Worm (Caenorhabditis elegans) whole organism, late embryonic: ENCODE data around the gene C46F9.5.

ENCODE experiments used
- F13H6.1 ChIP-seq: sonication (generic microtip); optimal IDR thresholded peaks from 2 replicates; lab custom pipeline; 2016; ENCODE audit warnings: missing genetic modification characterization, missing compliant biosample characterization
- T23F11.4 ChIP-seq: fragments of 200-800 bp; sonication (Bioruptor generic); optimal IDR thresholded peaks from 2 replicates; lab custom pipeline; 2018; ENCODE audit warnings: mild to moderate bottlenecking, missing genetic modification characterization, missing compliant biosample characterization
- ceh-14 ChIP-seq: sonication (generic microtip); optimal IDR thresholded peaks from 2 replicates; lab custom pipeline; 2016; ENCODE audit warnings: missing genotype, missing genetic modification characterization, missing compliant biosample characterization
- ceh-18 ChIP-seq: sonication (generic microtip); optimal IDR thresholded peaks from 2 replicates; lab custom pipeline; 2016; ENCODE audit warnings: missing genetic modification characterization, missing compliant biosample characterization
- ceh-19 ChIP-seq: fragments of 200-800 bp; sonication (Bioruptor generic); optimal IDR thresholded peaks from 2 replicates; lab custom pipeline; 2018; ENCODE audit warnings: mild to moderate bottlenecking, missing genetic modification characterization, missing compliant biosample characterization
- ceh-22 ChIP-seq: sonication (generic microtip); optimal IDR thresholded peaks from 2 replicates; lab custom pipeline; 2017; ENCODE audit warnings: missing biosample characterization, missing genetic modification characterization
- ceh-24 ChIP-seq: sonication (generic microtip); optimal IDR thresholded peaks from 2 replicates; lab custom pipeline; 2016; ENCODE audit warnings: mild to moderate bottlenecking, missing genetic modification characterization, missing compliant biosample characterization
- ceh-30 ChIP-seq: fragments of 150-350 bp; optimal IDR thresholded peaks from 2 replicates; lab custom pipeline; 2014; ENCODE audit warnings: missing biosample characterization, missing genetic modification characterization
- ceh-31 ChIP-seq: sonication (generic microtip); optimal IDR thresholded peaks from 2 replicates; lab custom pipeline; 2016; ENCODE audit warnings: missing genetic modification characterization, missing compliant biosample characterization
- ceh-45 ChIP-seq: fragments of 200-800 bp; sonication (Bioruptor generic); IDR thresholded peaks from 2 replicates; pipeline ENCODE4 v1.3.6; 2022; ENCODE audit warnings: missing genetic modification reagents, missing genetic modification characterization, missing compliant biosample characterization
- ceh-6 ChIP-seq: fragments of 200-800 bp; sonication (Bioruptor generic); optimal IDR thresholded peaks from 2 replicates; lab custom pipeline; 2018; ENCODE audit warnings: mild to moderate bottlenecking, missing genetic modification characterization, missing compliant biosample characterization
- ceh-9 ChIP-seq: sonication (generic microtip); optimal IDR thresholded peaks from 2 replicates; lab custom pipeline; 2016; ENCODE audit warnings: mild to moderate bottlenecking, missing genetic modification characterization, inconsistent platforms, missing compliant biosample characterization
- che-1 ChIP-seq: sonication (generic microtip); optimal IDR thresholded peaks from 2 replicates; lab custom pipeline; 2016; ENCODE audit warnings: mild to moderate bottlenecking, missing genetic modification characterization, missing compliant biosample characterization
- dmd-4 ChIP-seq: sonication (generic microtip); optimal IDR thresholded peaks from 2 replicates; lab custom pipeline; 2016; ENCODE audit warnings: borderline replicate concordance, missing genetic modification characterization, missing compliant biosample characterization
- eyg-1 ChIP-seq: sonication (generic microtip); optimal IDR thresholded peaks from 2 replicates; lab custom pipeline; 2016; ENCODE audit warnings: missing genotype, missing genetic modification characterization, missing compliant biosample characterization
- gmeb-2 ChIP-seq: sonication (generic microtip); optimal IDR thresholded peaks from 2 replicates; lab custom pipeline; 2016; ENCODE audit warnings: missing genetic modification characterization, inconsistent platforms, missing compliant biosample characterization
- hlh-15 ChIP-seq: sonication (generic microtip); optimal IDR thresholded peaks from 2 replicates; lab custom pipeline; 2016; ENCODE audit warnings: missing genetic modification characterization, missing compliant biosample characterization
- hlh-30 ChIP-seq: sonication (generic microtip); optimal IDR thresholded peaks from 2 replicates; lab custom pipeline; 2017; ENCODE audit warnings: antibody characterized with exemption, missing genetic modification characterization, missing compliant biosample characterization; ENCODE audit not compliant: insufficient read depth
- hlh-6 ChIP-seq: sonication (generic microtip); optimal IDR thresholded peaks from 2 replicates; lab custom pipeline; 2016; ENCODE audit warnings: missing genotype, missing genetic modification characterization, missing compliant biosample characterization
- hlh-8 ChIP-seq: sonication (generic microtip); optimal IDR thresholded peaks from 2 replicates; lab custom pipeline; 2016; ENCODE audit warnings: missing genotype, missing genetic modification characterization, missing compliant biosample characterization
- lim-6 ChIP-seq: sonication (generic microtip); optimal IDR thresholded peaks from 2 replicates; lab custom pipeline; 2016; ENCODE audit warnings: missing genetic modification characterization, missing compliant biosample characterization
- madf-2 ChIP-seq: sonication (generic microtip); optimal IDR thresholded peaks from 2 replicates; lab custom pipeline; 2017; ENCODE audit warnings: missing genetic modification characterization, missing compliant biosample characterization
- nhr-232 ChIP-seq: sonication (generic microtip); optimal IDR thresholded peaks from 2 replicates; lab custom pipeline; 2016; ENCODE audit warnings: missing genetic modification characterization, missing compliant biosample characterization
- npax-4 ChIP-seq: sonication (generic microtip); optimal IDR thresholded peaks from 2 replicates; lab custom pipeline; 2016; ENCODE audit warnings: missing genetic modification characterization, missing compliant biosample characterization
- pax-1 ChIP-seq: fragments of 150-350 bp; optimal IDR thresholded peaks from 2 replicates; lab custom pipeline; 2014; ENCODE audit warnings: missing biosample characterization, missing genetic modification characterization
- pha-4 ChIP-seq: fragments of 150-350 bp; optimal IDR thresholded peaks from 2 replicates; lab custom pipeline; 2018; ENCODE audit warnings: missing biosample characterization, missing genetic modification reagents, missing genetic modification characterization
- pqm-1 ChIP-seq: sonication (generic microtip); optimal IDR thresholded peaks from 2 replicates; lab custom pipeline; 2016; ENCODE audit warnings: missing genetic modification characterization, missing compliant biosample characterization
- sdc-2 ChIP-seq: sonication (generic microtip); optimal IDR thresholded peaks from 2 replicates; lab custom pipeline; 2016; ENCODE audit warnings: missing genotype, missing genetic modification characterization, missing compliant biosample characterization
- sox-2 ChIP-seq: fragments of 200-800 bp; sonication (Bioruptor generic); IDR thresholded peaks from 2 replicates; pipeline ENCODE4 v1.3.6; 2022; ENCODE audit warnings: missing genetic modification reagents, missing genetic modification characterization, missing compliant biosample characterization
- sox-4 ChIP-seq: sonication (generic microtip); optimal IDR thresholded peaks from 2 replicates; lab custom pipeline; 2017; ENCODE audit warnings: mild to moderate bottlenecking, missing genetic modification characterization, inconsistent platforms, missing compliant biosample characterization
- syd-9 ChIP-seq: sonication (generic microtip); optimal IDR thresholded peaks from 2 replicates; lab custom pipeline; 2016; ENCODE audit warnings: mild to moderate bottlenecking, missing genetic modification characterization, moderate library complexity, missing compliant biosample characterization
- tbx-2 ChIP-seq: sonication (generic microtip); optimal IDR thresholded peaks from 2 replicates; lab custom pipeline; 2016; ENCODE audit warnings: missing genetic modification characterization, missing compliant biosample characterization
- tbx-7 ChIP-seq: sonication (generic microtip); optimal IDR thresholded peaks from 2 replicates; lab custom pipeline; 2016; ENCODE audit warnings: missing genotype, missing genetic modification characterization, missing compliant biosample characterization
- unc-42 ChIP-seq: sonication (generic microtip); optimal IDR thresholded peaks from 2 replicates; lab custom pipeline; 2016; ENCODE audit warnings: missing genotype, missing genetic modification characterization, missing compliant biosample characterization
- zip-5 ChIP-seq: sonication (generic microtip); optimal IDR thresholded peaks from 2 replicates; lab custom pipeline; 2016; ENCODE audit warnings: missing genetic modification characterization, missing compliant biosample characterization
- ztf-16 ChIP-seq: sonication (generic microtip); optimal IDR thresholded peaks from 2 replicates; lab custom pipeline; 2017; ENCODE audit warnings: missing genetic modification characterization, missing compliant biosample characterization

Gene C46F9.5

DNA sequence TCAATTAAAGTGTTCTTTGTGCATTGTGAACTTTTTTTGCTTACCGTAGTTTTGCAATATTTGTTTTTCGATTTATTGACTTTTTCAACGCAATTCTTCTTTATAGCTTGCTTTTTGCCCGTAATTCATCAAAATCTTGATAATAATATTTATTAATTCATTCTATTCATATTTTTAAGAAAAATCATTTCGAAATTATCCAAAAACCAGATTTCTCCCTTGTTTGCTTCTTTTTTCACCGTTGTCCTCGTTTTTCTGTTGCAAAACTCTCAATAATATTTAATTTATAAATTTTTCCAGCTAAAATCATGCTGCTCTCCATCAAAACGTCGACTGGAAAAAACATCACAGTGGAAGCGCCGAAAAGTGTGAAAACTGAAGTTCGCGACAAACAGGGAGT, 29.1 kb downstream of the C46F9.5 start, which contains the start of gene F52C6.3:
F52C6.3 (plus strand) TSS at position 301 of the 400 bp plus-strand sequence.
- TF ChIP-seq ceh-45 (GFP tag; lab: Robert Waterston, UW): no peak
- TF ChIP-seq sox-2 (GFP tag; lab: Robert Waterston, UW): no peak
- no peak for TF ChIP-seq che-1 (tag; lab: Kevin White, UChicago)
- TF ChIP-seq gmeb-2 (tag; lab: Kevin White, UChicago): no peak
- TF ChIP-seq zip-5: no peak
- TF ChIP-seq nhr-232 (tag; lab: Kevin White, UChicago): no peak
- TF ChIP-seq ceh-31: no peak
- no peak for TF ChIP-seq ceh-30 (tag; lab: Kevin White, UChicago)
- TF ChIP-seq tbx-7 (tag; lab: Kevin White, UChicago): no peak
- no peak for TF ChIP-seq sdc-2
- TF ChIP-seq F13H6.1 (tag; lab: Kevin White, UChicago): no peak
- no peak for TF ChIP-seq ztf-16 (tag; lab: Kevin White, UChicago)
- no peak for TF ChIP-seq sox-4 (tag; lab: Kevin White, UChicago)
- TF ChIP-seq ceh-18 (tag; lab: Kevin White, UChicago): no peak
- no peak for TF ChIP-seq npax-4 (tag; lab: Kevin White, UChicago)
- TF ChIP-seq ceh-19 (GFP tag; lab: Kevin White, UChicago): no peak
- TF ChIP-seq, all 69 proteins: peak for 0

DNA sequence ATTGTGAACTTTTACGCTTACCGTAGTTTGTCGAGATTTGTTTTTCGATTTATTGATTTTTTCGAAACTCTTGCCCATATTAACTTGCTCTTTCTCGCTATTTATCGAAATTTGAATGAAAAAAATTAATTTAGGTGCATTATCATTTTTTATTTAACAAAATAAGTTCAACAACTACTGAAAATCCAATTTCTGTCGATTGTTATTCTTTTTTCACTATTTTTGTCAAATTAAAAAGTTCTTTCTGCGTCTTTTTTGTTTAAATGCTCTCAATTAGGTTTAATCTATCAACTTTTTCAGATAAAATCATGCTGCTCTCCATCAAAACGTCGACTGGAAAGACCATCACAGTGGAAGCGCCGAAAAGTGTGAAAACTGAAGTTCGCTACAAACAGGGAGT, 30.8 kb downstream of the C46F9.5 start, which contains the start of gene F52C6.2:
F52C6.2 (plus strand) TSS at position 301 of the 400 bp plus-strand sequence.
- TF ChIP-seq F13H6.1 (tag; lab: Kevin White, UChicago) (no peak), dmd-4 (tag; lab: Kevin White, UChicago) (no peak), ceh-22 (tag; lab: Kevin White, UChicago) (no peak), eyg-1 (tag; lab: Kevin White, UChicago) (no peak), pha-4 (tag; lab: Kevin White, UChicago) (no peak), sdc-2 (no peak), ceh-18 (tag; lab: Kevin White, UChicago) (no peak), ceh-9 (no peak), ceh-6 (GFP tag; lab: Kevin White, UChicago) (no peak), ceh-24 (tag; lab: Kevin White, UChicago) (no peak), T23F11.4 (no peak), zip-5 (no peak), unc-42 (tag; lab: Kevin White, UChicago) (no peak), ztf-16 (tag; lab: Kevin White, UChicago) (no peak), tbx-2 (tag; lab: Kevin White, UChicago) (no peak), ceh-30 (tag; lab: Kevin White, UChicago) (no peak), hlh-30 (tag; lab: Kevin White, UChicago) (no peak)

DNA sequence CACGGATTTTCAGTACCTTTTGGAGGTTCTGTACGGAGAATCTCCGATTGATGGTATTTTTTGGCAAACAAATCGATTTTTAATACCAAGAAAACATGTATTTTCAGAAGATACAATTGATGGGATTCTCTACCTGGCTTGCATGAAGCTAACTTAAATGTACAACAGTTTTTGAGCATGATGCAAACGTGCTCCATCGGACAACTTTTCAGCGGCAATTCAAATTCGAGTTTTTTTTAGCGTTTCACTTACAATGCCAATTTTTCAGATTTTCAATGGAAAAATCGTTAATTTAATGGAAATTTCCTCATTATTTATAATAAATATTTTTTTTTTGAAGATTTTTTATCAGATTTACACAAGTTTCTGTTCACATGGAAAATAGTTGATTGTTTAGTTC, 33.2 kb downstream of the C46F9.5 start:
- no peak for TF ChIP-seq pqm-1 (tag; lab: Kevin White, UChicago)
- no peak for TF ChIP-seq gmeb-2 (tag; lab: Kevin White, UChicago)
- no peak for TF ChIP-seq lim-6 (tag; lab: Kevin White, UChicago)
- no peak for TF ChIP-seq ceh-22 (tag; lab: Kevin White, UChicago)
- TF ChIP-seq syd-9 (tag; lab: Kevin White, UChicago): no peak
- no peak for TF ChIP-seq unc-42 (tag; lab: Kevin White, UChicago)
- TF ChIP-seq, all 69 proteins: peak for 0

DNA sequence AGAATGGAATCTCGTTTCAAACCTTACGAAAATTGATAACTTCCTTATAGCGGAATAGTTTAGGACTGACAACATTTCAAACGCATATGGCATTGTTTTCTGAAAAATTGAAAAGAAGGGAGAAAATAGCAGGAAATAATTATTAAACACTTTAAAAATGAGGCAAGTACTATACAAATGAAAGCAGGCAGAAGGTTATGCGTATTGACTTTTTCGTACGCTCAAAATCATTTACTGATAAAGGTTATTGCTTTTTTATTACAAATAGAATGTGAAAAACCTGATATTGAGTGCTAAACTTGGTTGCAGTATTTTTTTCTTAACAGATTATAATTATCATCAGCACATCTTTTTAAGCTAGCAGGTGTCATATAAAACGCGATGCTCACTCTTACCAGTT, 44.3 kb downstream of the C46F9.5 start, which contains the start of gene ZK250.13:
ZK250.13 (minus strand) TSS at position 101 of the 400 bp plus-strand sequence.
- no peak for TF ChIP-seq gmeb-2 (tag; lab: Kevin White, UChicago)
- no peak for TF ChIP-seq ceh-14 (tag; lab: Kevin White, UChicago)
- TF ChIP-seq F13H6.1 (tag; lab: Kevin White, UChicago): no peak
- no peak for TF ChIP-seq hlh-8
- TF ChIP-seq madf-2 (tag; lab: Kevin White, UChicago): no peak
- TF ChIP-seq hlh-6 (tag; lab: Kevin White, UChicago): no peak
- TF ChIP-seq pax-1: no peak
- TF ChIP-seq hlh-15 (tag; lab: Kevin White, UChicago): no peak
